Fruit fly (Drosophila melanogaster) whole organism, adult: ENCODE data around the gene CG12985.

Source experiments
- CG11617 ChIP-seq: fragments of 200-800 bp; sonication (Bioruptor generic); optimal IDR thresholded peaks from 2 replicates; lab custom pipeline; 2017; ENCODE audit warnings: mild to moderate bottlenecking, missing biosample characterization, missing genetic modification reagents, missing genetic modification characterization
- CG12768 ChIP-seq: fragments of 200-800 bp; sonication (Bioruptor generic); optimal IDR thresholded peaks from 2 replicates; lab custom pipeline; 2017; ENCODE audit warnings: missing biosample characterization, missing genetic modification characterization, mild to moderate bottlenecking, moderate library complexity, missing genetic modification reagents
- CG14711 ChIP-seq: fragments of 200-800 bp; sonication (Bioruptor generic); optimal IDR thresholded peaks from 2 replicates; lab custom pipeline; 2018; ENCODE audit warnings: missing biosample characterization, mild to moderate bottlenecking, missing genetic modification characterization, moderate library complexity
- CG1620 ChIP-seq: fragments of 200-800 bp; sonication (Bioruptor generic); optimal IDR thresholded peaks from 2 replicates; lab custom pipeline; 2016; ENCODE audit warnings: missing biosample characterization, missing genetic modification characterization
- CG33017 ChIP-seq: fragments of 200-800 bp; sonication (Bioruptor generic); optimal IDR thresholded peaks from 2 replicates; lab custom pipeline; 2018; ENCODE audit warnings: missing biosample characterization, mild to moderate bottlenecking, missing genetic modification characterization, moderate library complexity
- CG5204 ChIP-seq: fragments of 200-800 bp; sonication (Bioruptor generic); optimal IDR thresholded peaks from 2 replicates; lab custom pipeline; 2016; ENCODE audit warnings: missing biosample characterization, missing genetic modification characterization
- CG7045 ChIP-seq: fragments of 200-800 bp; sonication (Bioruptor generic); optimal IDR thresholded peaks from 2 replicates; lab custom pipeline; 2017; ENCODE audit warnings: missing biosample characterization, mild to moderate bottlenecking, missing genetic modification characterization
- CG7101 ChIP-seq: fragments of 200-800 bp; sonication (Bioruptor generic); optimal IDR thresholded peaks from 2 replicates; lab custom pipeline; 2018; ENCODE audit warnings: missing biosample characterization, mild to moderate bottlenecking, missing genetic modification characterization, moderate library complexity
- Clk ChIP-seq: fragments of 200-800 bp; sonication (Bioruptor generic); optimal IDR thresholded peaks from 2 replicates; lab custom pipeline; 2017; ENCODE audit warnings: missing biosample characterization, missing genetic modification characterization
- Crg-1 ChIP-seq: fragments of 200-800 bp; sonication (Bioruptor generic); optimal IDR thresholded peaks from 2 replicates; lab custom pipeline; 2016; ENCODE audit warnings: missing biosample characterization, missing genetic modification characterization
- Hr96 ChIP-seq: fragments of 200-800 bp; sonication (Bioruptor generic); optimal IDR thresholded peaks from 2 replicates; lab custom pipeline; 2016; ENCODE audit warnings: missing biosample characterization, missing genetic modification characterization
- Mnt ChIP-seq: fragments of 200-800 bp; sonication (Bioruptor generic); optimal IDR thresholded peaks from 2 replicates; lab custom pipeline; 2016; ENCODE audit warnings: missing biosample characterization, mild to moderate bottlenecking, missing genetic modification characterization
- bab1 ChIP-seq: fragments of 200-800 bp; sonication (Bioruptor generic); optimal IDR thresholded peaks from 3 replicates; lab custom pipeline; 2019; ENCODE audit warnings: missing biosample characterization, mild to moderate bottlenecking, missing genetic modification characterization, moderate library complexity
- cic ChIP-seq: fragments of 200-800 bp; sonication (Bioruptor generic); optimal IDR thresholded peaks from 2 replicates; lab custom pipeline; 2017; ENCODE audit warnings: missing biosample characterization, mild to moderate bottlenecking, missing genetic modification characterization, moderate library complexity
- cnc ChIP-seq, 2 experiments: fragments of >200 bp; optimal IDR thresholded peaks; 2 replicates each; lab custom pipeline; 2017
- kay ChIP-seq: fragments of 200-800 bp; sonication (Bioruptor generic); peaks from one replicate; lab custom pipeline; 2016; ENCODE audit warnings: missing biosample characterization, missing genetic modification characterization, borderline replicate concordance
- ovo ChIP-seq: fragments of 200-800 bp; sonication (Bioruptor generic); optimal IDR thresholded peaks from 2 replicates; lab custom pipeline; 2016; ENCODE audit warnings: missing biosample characterization, missing genetic modification characterization
- pad ChIP-seq: fragments of 200-800 bp; sonication (Bioruptor generic); optimal IDR thresholded peaks from 3 replicates; lab custom pipeline; 2017; ENCODE audit warnings: missing biosample characterization, missing genetic modification characterization, mild to moderate bottlenecking, moderate library complexity, missing genetic modification reagents
- tj ChIP-seq: fragments of 200-800 bp; sonication (Bioruptor generic); optimal IDR thresholded peaks from 3 replicates; lab custom pipeline; 2017; ENCODE audit warnings: missing biosample characterization, mild to moderate bottlenecking, missing genetic modification characterization, moderate library complexity
- toe ChIP-seq: fragments of 200-800 bp; sonication (Bioruptor generic); optimal IDR thresholded peaks from 2 replicates; lab custom pipeline; 2016; ENCODE audit warnings: missing biosample characterization, missing genetic modification characterization

CG12985 gene

DNA sequence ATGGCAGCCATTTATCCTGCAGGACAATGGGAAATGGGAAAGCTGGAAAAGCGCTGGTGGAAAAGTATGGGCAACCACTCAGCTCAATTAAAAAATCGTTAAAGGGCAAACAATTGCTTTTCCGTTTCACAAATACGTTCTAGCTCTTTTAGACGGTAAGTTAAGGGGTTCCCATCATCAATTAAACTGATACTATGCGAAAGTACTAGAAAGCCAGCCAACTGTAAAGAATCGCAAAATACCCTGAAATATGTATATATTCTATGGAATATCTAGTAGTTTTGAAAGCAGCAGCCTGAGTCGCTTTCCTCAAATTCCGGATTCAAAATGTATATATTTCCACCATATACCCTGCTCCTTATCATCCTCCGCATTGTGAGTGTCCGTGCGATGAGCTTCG lies at the start of gene CG12985:
Gene CG12985, plus strand, starts transcription at position 301 of the 400 bp plus-strand sequence.
- TF ChIP-seq Crg-1 (GFP tag; lab: Kevin White, UChicago) (no peak), Hr96 (GFP tag; lab: Kevin White, UChicago) (no peak), kay (GFP tag; lab: Kevin White, UChicago) (no peak), Clk (GFP tag; lab: Kevin White, UChicago) (no peak), ovo (no peak), Mnt (GFP tag; lab: Kevin White, UChicago) (no peak), CG14711 (tag; lab: Kevin White, UChicago) (no peak), CG11617 (GFP tag; lab: Kevin White, UChicago) (no peak)

DNA sequence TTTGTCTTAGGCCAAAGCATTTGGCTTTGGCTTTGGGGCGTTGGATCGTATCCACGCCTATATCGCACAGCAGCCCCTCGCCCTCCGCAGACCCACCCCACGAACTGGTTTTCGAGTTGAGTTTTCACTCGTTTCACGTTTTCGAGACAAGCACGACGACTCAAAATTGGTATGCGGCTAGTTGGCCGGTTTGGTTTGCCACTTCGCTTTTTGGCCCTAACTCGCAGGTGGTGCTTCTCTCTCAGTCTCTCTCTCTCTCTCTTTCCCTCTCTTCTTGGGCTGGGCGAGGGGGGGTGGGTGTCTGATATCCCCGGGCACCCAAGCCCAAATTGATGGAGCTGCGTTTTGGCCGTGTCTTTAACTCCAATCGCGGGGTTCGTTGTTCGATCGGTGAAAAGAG lies 49.5 kb upstream of the CG12985 start:
- TF ChIP-seq ovo (no peak), CG14711 (tag; lab: Kevin White, UChicago) (no peak), CG12768 (no peak), tj (GFP tag; lab: Kevin White, UChicago) (no peak), toe (GFP tag; lab: Kevin White, UChicago) (no peak), cic (GFP tag; lab: Kevin White, UChicago) (no peak), Hr96 (GFP tag; lab: Kevin White, UChicago) (no peak)

DNA sequence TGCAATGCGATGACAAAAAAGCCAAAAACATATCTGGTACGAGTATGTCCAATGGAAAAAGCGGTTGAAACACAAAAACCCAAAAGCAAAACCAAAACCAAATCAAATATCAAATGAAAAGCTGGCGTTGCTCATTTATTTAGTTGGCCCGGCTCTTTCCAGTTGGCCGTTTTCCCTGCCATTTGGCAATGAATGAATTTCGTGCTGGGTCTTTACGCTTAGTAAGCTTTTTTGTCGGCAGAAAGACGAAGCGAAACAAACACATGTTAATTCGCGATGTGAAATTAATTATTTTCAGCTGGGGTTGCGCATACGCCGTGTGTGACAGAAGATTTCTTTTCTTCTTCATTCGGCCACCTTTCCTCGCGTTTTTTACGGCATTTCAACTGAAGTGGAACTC lies 48.8 kb upstream of the CG12985 start:
- TF ChIP-seq kay (GFP tag; lab: Kevin White, UChicago) (no peak), tj (GFP tag; lab: Kevin White, UChicago) (peak; percentile 99)

DNA sequence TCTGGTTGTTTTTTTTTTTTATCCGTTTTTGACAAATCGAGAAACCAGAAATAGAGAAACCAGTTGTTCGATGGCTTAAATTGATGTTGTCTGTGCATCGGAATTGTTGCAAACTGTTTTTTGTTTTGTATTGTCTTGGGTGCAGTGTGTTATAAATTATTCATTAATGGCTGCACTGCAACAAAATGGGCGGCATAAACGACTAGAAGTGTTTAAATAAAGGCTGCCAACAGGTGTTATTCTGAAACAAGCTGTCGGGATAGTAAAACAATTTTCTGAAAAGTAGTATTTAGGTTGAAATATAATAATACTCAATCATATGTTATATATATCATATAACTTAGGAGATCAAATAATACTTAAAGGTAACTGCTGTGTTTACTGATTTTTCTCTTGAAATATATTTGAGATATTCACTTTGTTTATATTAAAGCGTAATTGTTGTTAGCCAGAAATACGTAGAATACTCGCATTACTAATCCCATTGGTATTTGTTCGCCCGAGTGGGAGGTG lies 47.0 kb upstream of the CG12985 start:
- no peak for TF ChIP-seq Mnt (GFP tag; lab: Kevin White, UChicago)
- no peak for TF ChIP-seq bab1 (GFP tag; lab: Kevin White, UChicago)
- TF ChIP-seq Clk (GFP tag; lab: Kevin White, UChicago) = no peak
- TF ChIP-seq CG11617 (GFP tag; lab: Kevin White, UChicago) = no peak
- TF ChIP-seq CG7045 (GFP tag; lab: Kevin White, UChicago) = no peak
- TF ChIP-seq Crg-1 (GFP tag; lab: Kevin White, UChicago) = no peak
- no peak for TF ChIP-seq CG5204 (GFP tag; lab: Kevin White, UChicago)
- TF ChIP-seq tj (GFP tag; lab: Kevin White, UChicago) = no peak
- TF ChIP-seq cic (GFP tag; lab: Kevin White, UChicago) = no peak
- no peak for TF ChIP-seq cnc (optimal IDR thresholded peaks at IDR 0.05; lab: Kevin White, UChicago)
- TF ChIP-seq CG33017 (tag; lab: Kevin White, UChicago) = no peak
- TF ChIP-seq kay (GFP tag; lab: Kevin White, UChicago) = no peak
- TF ChIP-seq CG7101 (tag; lab: Kevin White, UChicago) = no peak

DNA sequence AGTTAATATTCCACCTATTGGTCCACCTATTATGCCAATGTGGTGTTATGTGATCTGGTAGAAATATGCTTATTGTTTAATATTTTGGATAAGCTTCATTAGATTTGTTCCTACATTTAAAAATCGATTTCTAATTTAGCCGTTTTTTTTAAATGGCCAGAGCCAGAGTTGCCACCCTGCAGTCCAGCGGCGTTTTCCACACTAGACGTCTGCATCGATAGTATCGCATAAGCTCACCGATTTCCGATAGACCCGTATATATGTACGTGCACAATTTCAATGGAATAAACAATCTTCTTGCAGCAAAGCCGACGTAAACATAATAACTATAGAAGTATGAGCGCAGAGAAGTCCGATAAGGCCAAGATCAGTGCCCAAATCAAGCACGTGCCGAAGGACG lies 41.6 kb upstream of the CG12985 start, which contains the start of gene Taf9:
Gene Taf9, plus strand, starts transcription at position 239 of the 400 bp plus-strand sequence.
- TF ChIP-seq bab1 (GFP tag; lab: Kevin White, UChicago) (peak; percentile 69), cnc (optimal IDR thresholded peaks at IDR 0.05; lab: Kevin White, UChicago) (no peak), CG14711 (tag; lab: Kevin White, UChicago) (peak; percentile 36), CG5204 (GFP tag; lab: Kevin White, UChicago) (no peak), Clk (GFP tag; lab: Kevin White, UChicago) (no peak), CG7045 (GFP tag; lab: Kevin White, UChicago) (no peak), cic (GFP tag; lab: Kevin White, UChicago) (peak; percentile 25), Hr96 (GFP tag; lab: Kevin White, UChicago) (no peak), tj (GFP tag; lab: Kevin White, UChicago) (no peak), toe (GFP tag; lab: Kevin White, UChicago) (no peak), CG33017 (tag; lab: Kevin White, UChicago) (no peak), Crg-1 (GFP tag; lab: Kevin White, UChicago) (peak; percentile 26), kay (GFP tag; lab: Kevin White, UChicago) (no peak), CG12768 (no peak), Mnt (GFP tag; lab: Kevin White, UChicago) (peak; percentile 23), CG7101 (tag; lab: Kevin White, UChicago) (no peak), CG1620 (GFP tag; lab: Kevin White, UChicago) (peak; percentile 47), pad (peak; percentile 7)

DNA sequence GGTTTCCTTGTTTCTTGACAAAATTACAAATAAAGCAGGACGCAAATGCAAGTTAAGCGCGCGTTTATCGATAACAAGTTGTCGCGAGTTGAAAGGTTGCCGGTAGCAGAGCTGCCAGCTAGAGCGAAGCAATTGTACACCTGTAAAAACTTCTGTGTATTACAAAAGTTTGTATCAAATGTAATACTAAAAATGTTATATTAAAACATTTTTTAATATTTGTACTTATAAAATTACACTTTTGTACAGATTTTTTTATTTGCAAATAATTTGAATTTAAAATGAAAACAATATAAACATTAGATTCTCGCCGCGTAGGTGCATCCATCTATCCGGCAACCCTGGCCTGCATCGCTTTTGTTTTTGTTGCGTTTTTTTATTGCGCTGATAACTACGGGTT lies 38.9 kb upstream of the CG12985 start, which contains the start of the genes CG8142 and Ucp4A:
Gene CG8142, minus strand, starts transcription at position 82 of the 400 bp plus-strand sequence.
Gene Ucp4A, plus strand, starts transcription at position 327 of the 400 bp plus-strand sequence.
- no peak for TF ChIP-seq Hr96 (GFP tag; lab: Kevin White, UChicago)
- TF ChIP-seq CG33017 (tag; lab: Kevin White, UChicago) = peak; percentile 81
- peak; percentile 74 for TF ChIP-seq tj (GFP tag; lab: Kevin White, UChicago)
- peak; percentile 69 for TF ChIP-seq Clk (GFP tag; lab: Kevin White, UChicago)
- peak; percentile 85 for TF ChIP-seq Crg-1 (GFP tag; lab: Kevin White, UChicago)
- TF ChIP-seq pad = peak; percentile 85
- no peak for TF ChIP-seq kay (GFP tag; lab: Kevin White, UChicago)
- TF ChIP-seq bab1 (GFP tag; lab: Kevin White, UChicago) = peak; percentile 96
- no peak for TF ChIP-seq cnc (optimal IDR thresholded peaks at IDR 0.05; lab: Kevin White, UChicago)
- peak; percentile 85 for TF ChIP-seq CG1620 (GFP tag; lab: Kevin White, UChicago)
- peak; percentile 79 for TF ChIP-seq Mnt (GFP tag; lab: Kevin White, UChicago)
- no peak for TF ChIP-seq CG5204 (GFP tag; lab: Kevin White, UChicago)
- TF ChIP-seq CG11617 (GFP tag; lab: Kevin White, UChicago) = peak; percentile 92
- peak; percentile 96 for TF ChIP-seq CG14711 (tag; lab: Kevin White, UChicago)
- TF ChIP-seq CG7045 (GFP tag; lab: Kevin White, UChicago) = peak; percentile 85
- TF ChIP-seq toe (GFP tag; lab: Kevin White, UChicago) = peak; percentile 74
- peak; percentile 96 for TF ChIP-seq CG7101 (tag; lab: Kevin White, UChicago)
- TF ChIP-seq ovo = peak; percentile 73
- TF ChIP-seq cic (GFP tag; lab: Kevin White, UChicago) = peak; percentile 16
- peak; percentile 85 for TF ChIP-seq CG12768
